Fruit fly (Drosophila melanogaster) whole organism, embryonic: ENCODE measurements around the gene mib2.

Experiments used
- Awh ChIP-seq: fragments of 200-800 bp; sonication (Bioruptor generic); IDR thresholded peaks from 2 replicates; pipeline ENCODE4, ENCODE4 v1.3.6; 2022; ENCODE audit warnings: missing biosample characterization, missing genetic modification characterization
- CG11504 ChIP-seq: fragments of 200-800 bp; sonication (Bioruptor generic); optimal IDR thresholded peaks from 3 replicates; lab custom pipeline; 2019; ENCODE audit warnings: missing biosample characterization, mild to moderate bottlenecking, missing genetic modification characterization, moderate library complexity
- CG17361 ChIP-seq: fragments of 200-800 bp; sonication (Bioruptor generic); IDR thresholded peaks from 3 replicates; pipeline ENCODE4 v1.3.6; 2022; ENCODE audit warnings: missing biosample characterization, missing genetic modification characterization
- CG2199 ChIP-seq: fragments of 200-800 bp; sonication (Bioruptor generic); IDR thresholded peaks from 3 replicates; pipeline ENCODE4 v1.3.6; 2022; ENCODE audit warnings: missing biosample characterization, missing genetic modification characterization
- CG2712 ChIP-seq: fragments of 200-800 bp; optimal IDR thresholded peaks from 3 replicates; lab custom pipeline; 2019; ENCODE audit warnings: missing biosample characterization, mild to moderate bottlenecking, missing genetic modification characterization, moderate library complexity
- CG31224 ChIP-seq: fragments of 200-800 bp; sonication (Bioruptor generic); IDR thresholded peaks from 2 replicates; pipeline ENCODE4 v1.3.6; 2022; ENCODE audit warnings: missing biosample characterization, missing genetic modification characterization
- CG33213 ChIP-seq: fragments of 200-800 bp; sonication (Bioruptor generic); optimal IDR thresholded peaks from 3 replicates; lab custom pipeline; 2016; ENCODE audit warnings: missing biosample characterization, missing genetic modification characterization
- CG4854 ChIP-seq: fragments of 200-800 bp; sonication (Bioruptor generic); optimal IDR thresholded peaks from 2 replicates; lab custom pipeline; 2016; ENCODE audit warnings: missing biosample characterization, missing genetic modification characterization, inconsistent platforms
- CG7357 ChIP-seq: fragments of 200-800 bp; sonication (Bioruptor generic); IDR thresholded peaks from 3 replicates; pipeline ENCODE4 v1.3.6; 2022; ENCODE audit warnings: missing biosample characterization, missing genetic modification characterization
- CG7372 ChIP-seq: fragments of 200-800 bp; sonication (Bioruptor generic); IDR thresholded peaks from 2 replicates; pipeline ENCODE4 v1.3.6; 2022; ENCODE audit warnings: missing biosample characterization, missing genetic modification characterization
- CG7745 ChIP-seq: fragments of 200-800 bp; sonication (Bioruptor generic); optimal IDR thresholded peaks from 2 replicates; lab custom pipeline; 2018; ENCODE audit warnings: missing biosample characterization, mild to moderate bottlenecking, missing genetic modification characterization, moderate library complexity
- CoRest ChIP-seq: fragments of 200-800 bp; sonication (Bioruptor generic); optimal IDR thresholded peaks from 3 replicates; lab custom pipeline; 2018; ENCODE audit warnings: missing biosample characterization, mild to moderate bottlenecking, missing genetic modification characterization, moderate library complexity
- Dip3 ChIP-seq: fragments of 200-800 bp; sonication (Bioruptor generic); optimal IDR thresholded peaks from 3 replicates; lab custom pipeline; 2016; ENCODE audit warnings: missing biosample characterization, missing genetic modification characterization
- Dll ChIP-seq: fragments of 200-800 bp; sonication (Bioruptor generic); IDR thresholded peaks from 4 replicates; pipeline ENCODE4 v1.3.6; 2022; ENCODE audit warnings: missing biosample characterization, missing genetic modification characterization; ENCODE audit not compliant: partially characterized antibody
- Drgx ChIP-seq: fragments of 200-800 bp; sonication (Bioruptor generic); IDR thresholded peaks from 2 replicates; pipeline ENCODE4 v1.3.6; 2022; ENCODE audit warnings: missing biosample characterization, missing genetic modification characterization
- E2f2 ChIP-seq: fragments of 200-800 bp; sonication (Bioruptor generic); IDR thresholded peaks from 2 replicates; pipeline ENCODE4 v1.3.6; 2022; ENCODE audit warnings: missing biosample characterization, missing genetic modification characterization
- Eip74EF ChIP-seq, 2 experiments: fragments of 200-800 bp in 1 of 2; fragments of >200 bp in 1 of 2; sonication (Bioruptor generic) in 1 of 2; optimal IDR thresholded peaks; 2 replicates each; lab custom pipeline; 2017 to 2019; ENCODE audit warnings: missing biosample characterization in 2 of 2, missing genetic modification characterization in 2 of 2, mild to moderate bottlenecking in 1 of 2, moderate library complexity in 1 of 2
- Ets65A ChIP-seq: fragments of 200-800 bp; sonication (Bioruptor generic); peaks from one replicate; lab custom pipeline; 2016; ENCODE audit warnings: missing biosample characterization, missing genetic modification characterization
- Gsc ChIP-seq: fragments of 200-800 bp; sonication (Bioruptor generic); IDR thresholded peaks from 2 replicates; pipeline ENCODE4 v1.3.6; 2022; ENCODE audit warnings: missing biosample characterization, missing genetic modification characterization
- HLH54F ChIP-seq: fragments of 200-800 bp; sonication (Bioruptor generic); optimal IDR thresholded peaks from 3 replicates; lab custom pipeline; 2016; ENCODE audit warnings: missing biosample characterization, missing genetic modification characterization
- Hand ChIP-seq: fragments of 200-800 bp; sonication (Bioruptor generic); optimal IDR thresholded peaks from 2 replicates; lab custom pipeline; 2017; ENCODE audit warnings: mild to moderate bottlenecking, missing biosample characterization, missing genetic modification reagents, missing genetic modification characterization
- Hmr ChIP-seq: fragments of 200-800 bp; sonication (Bioruptor generic); optimal IDR thresholded peaks from 3 replicates; lab custom pipeline; 2017; ENCODE audit warnings: mild to moderate bottlenecking, missing biosample characterization, missing genetic modification reagents, missing genetic modification characterization
- Lpt ChIP-seq: fragments of >200 bp; optimal IDR thresholded peaks from 2 replicates; lab custom pipeline; 2018; ENCODE audit warnings: missing biosample characterization, missing genetic modification characterization
- MBD-R2 ChIP-seq: fragments of 200-800 bp; sonication (Bioruptor generic); IDR thresholded peaks from 2 replicates; pipeline ENCODE4 v1.3.6; 2022; ENCODE audit warnings: missing biosample characterization, missing genetic modification characterization
- Ptx1 ChIP-seq: fragments of 200-800 bp; sonication (Bioruptor generic); IDR thresholded peaks from 2 replicates; pipeline ENCODE4 v1.3.6; 2022; ENCODE audit warnings: missing biosample characterization, missing genetic modification characterization
- Side ChIP-seq: fragments of 200-800 bp; sonication (Bioruptor generic); optimal IDR thresholded peaks from 2 replicates; lab custom pipeline; 2016; ENCODE audit warnings: missing biosample characterization, missing genetic modification characterization
- Xbp1 ChIP-seq: fragments of 200-800 bp; sonication (Bioruptor generic); optimal IDR thresholded peaks from 3 replicates; lab custom pipeline; 2016; ENCODE audit warnings: missing biosample characterization, mild to moderate bottlenecking, missing genetic modification characterization
- YL-1 ChIP-seq: fragments of 200-800 bp; sonication (Bioruptor generic); optimal IDR thresholded peaks from 3 replicates; lab custom pipeline; 2017; ENCODE audit warnings: missing biosample characterization, mild to moderate bottlenecking, missing genetic modification characterization
- abd-A ChIP-seq: fragments of 200-800 bp; sonication (Bioruptor generic); optimal IDR thresholded peaks from 3 replicates; lab custom pipeline; 2019; ENCODE audit warnings: missing biosample characterization, mild to moderate bottlenecking, missing genetic modification characterization, moderate library complexity
- dimm ChIP-seq: fragments of 200-800 bp; sonication (Bioruptor generic); IDR thresholded peaks from 2 replicates; pipeline ENCODE4 v1.3.6; 2022; ENCODE audit warnings: missing biosample characterization, missing genetic modification characterization
- dm ChIP-seq: fragments of 200-800 bp; sonication (Bioruptor generic); optimal IDR thresholded peaks from 3 replicates; lab custom pipeline; 2016; ENCODE audit warnings: missing biosample characterization, missing genetic modification characterization
- dmrt11E ChIP-seq: fragments of 200-800 bp; sonication (Bioruptor generic); optimal IDR thresholded peaks from 3 replicates; lab custom pipeline; 2018; ENCODE audit warnings: missing biosample characterization, mild to moderate bottlenecking, missing genetic modification characterization, moderate library complexity
- esg ChIP-seq: fragments of 200-800 bp; sonication (Bioruptor generic); conservative IDR thresholded peaks from 2 replicates; pipeline ENCODE4 v1.3.6; 2022; ENCODE audit warnings: missing biosample characterization, missing genetic modification characterization
- fd3F ChIP-seq: fragments of 200-800 bp; sonication (Bioruptor generic); optimal IDR thresholded peaks from 2 replicates; lab custom pipeline; 2018; ENCODE audit warnings: missing biosample characterization, mild to moderate bottlenecking, missing genetic modification characterization, moderate library complexity
- insv ChIP-seq, 2 experiments: fragments of 200-800 bp; sonication (Bioruptor generic); optimal IDR thresholded peaks; 3 replicates each; lab custom pipeline; 2016 to 2018; ENCODE audit warnings: missing biosample characterization in 2 of 2, missing genetic modification characterization in 2 of 2
- lab ChIP-seq: fragments of 200-800 bp; sonication (Bioruptor generic); optimal IDR thresholded peaks from 3 replicates; lab custom pipeline; 2017; ENCODE audit warnings: missing biosample characterization, missing genetic modification characterization, mild to moderate bottlenecking, moderate library complexity, missing genetic modification reagents
- mld ChIP-seq: fragments of 200-800 bp; sonication (Bioruptor generic); IDR thresholded peaks from 3 replicates; pipeline ENCODE4 v1.3.6; 2022; ENCODE audit warnings: missing biosample characterization, missing genetic modification characterization; ENCODE audit not compliant: partially characterized antibody
- nau ChIP-seq: fragments of 200-800 bp; sonication (Bioruptor generic); optimal IDR thresholded peaks from 3 replicates; lab custom pipeline; 2017; ENCODE audit warnings: missing biosample characterization, mild to moderate bottlenecking, missing genetic modification characterization, missing genetic modification reagents
- nerfin-2 ChIP-seq: fragments of 200-800 bp; sonication (Bioruptor generic); IDR thresholded peaks from 2 replicates; pipeline ENCODE4 v1.3.6; 2022; ENCODE audit warnings: missing biosample characterization, missing genetic modification characterization; ENCODE audit not compliant: partially characterized antibody
- peb ChIP-seq: fragments of 200-800 bp; sonication (Bioruptor generic); IDR thresholded peaks from 2 replicates; pipeline ENCODE4 v1.3.6; 2022; ENCODE audit warnings: missing biosample characterization, missing genetic modification characterization
- pho ChIP-seq: fragments of 200-800 bp; sonication (Bioruptor generic); optimal IDR thresholded peaks from 2 replicates; lab custom pipeline; 2016; ENCODE audit warnings: missing biosample characterization, missing genetic modification characterization
- rib ChIP-seq: fragments of 200-800 bp; sonication (Bioruptor generic); IDR thresholded peaks from 2 replicates; pipeline ENCODE4 v1.3.6; 2022; ENCODE audit warnings: missing biosample characterization, missing genetic modification characterization
- row ChIP-seq: fragments of 200-800 bp; sonication (Bioruptor generic); IDR thresholded peaks from 3 replicates; pipeline ENCODE4 v1.3.6; 2022; ENCODE audit warnings: missing biosample characterization, missing genetic modification characterization
- sens ChIP-seq: fragments of 200-800 bp; sonication (Bioruptor generic); peaks from one replicate; lab custom pipeline; 2016; ENCODE audit warnings: missing biosample characterization, missing genetic modification characterization
- seq ChIP-seq: fragments of 200-800 bp; sonication (Bioruptor generic); IDR thresholded peaks from 2 replicates; pipeline ENCODE4 v1.3.6; 2022; ENCODE audit warnings: missing biosample characterization, missing genetic modification characterization
- slbo ChIP-seq: fragments of 200-800 bp; sonication (Bioruptor generic); IDR thresholded peaks from 2 replicates; pipeline ENCODE4 v1.3.6; 2022; ENCODE audit warnings: missing biosample characterization, missing genetic modification characterization
- stwl ChIP-seq: fragments of 200-800 bp; sonication (Bioruptor generic); optimal IDR thresholded peaks from 3 replicates; lab custom pipeline; 2018; ENCODE audit warnings: missing biosample characterization, mild to moderate bottlenecking, missing genetic modification characterization, moderate library complexity
- tgo ChIP-seq: fragments of 200-800 bp; sonication (Bioruptor generic); IDR thresholded peaks from 3 replicates; pipeline ENCODE4 v1.3.6; 2022; ENCODE audit warnings: missing biosample characterization, missing genetic modification characterization
- trh ChIP-seq: fragments of 200-800 bp; sonication (Bioruptor generic); optimal IDR thresholded peaks from 2 replicates; lab custom pipeline; 2016; ENCODE audit warnings: missing biosample characterization, missing genetic modification characterization
- z ChIP-seq: fragments of 200-800 bp; sonication (Bioruptor generic); IDR thresholded peaks from 3 replicates; pipeline ENCODE4 v1.3.6; 2022; ENCODE audit warnings: missing biosample characterization, missing genetic modification characterization

Gene mib2

DNA sequence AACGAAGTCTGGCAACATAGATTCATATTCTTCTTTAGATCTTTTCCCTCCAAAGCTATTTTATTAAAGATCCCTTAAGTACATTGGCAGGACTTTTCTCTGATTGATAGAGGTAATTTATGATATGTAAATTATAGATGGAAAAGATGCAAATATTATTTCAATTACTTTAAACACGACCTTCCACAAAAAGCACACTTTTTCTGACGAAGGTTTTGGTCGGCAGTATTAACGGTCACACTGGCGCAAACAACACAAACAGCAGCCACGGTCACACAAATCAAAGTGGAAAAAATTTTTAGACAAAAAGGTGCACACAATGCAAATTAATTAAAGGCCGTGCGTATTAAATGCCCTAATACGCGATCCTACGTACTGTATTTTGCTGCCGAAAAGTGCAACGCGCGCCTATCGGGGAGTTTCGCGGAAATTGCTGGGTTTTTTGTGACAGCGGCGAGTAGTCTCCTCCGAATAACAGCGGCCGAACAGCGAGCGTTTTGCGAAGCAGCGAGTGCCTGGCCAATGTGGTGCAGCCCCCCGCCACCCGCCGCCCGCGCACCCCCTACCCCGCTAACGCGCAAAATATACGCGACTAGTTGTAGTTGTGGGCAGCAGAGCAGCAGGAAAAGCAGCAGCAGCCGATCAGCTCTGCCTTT lies 19.7 kb downstream of the mib2 start, which contains the start of gene CG10492 (continued):
- TF ChIP-seq fd3F (GFP tag; lab: Kevin White, UChicago), result no peak
- TF ChIP-seq lab (GFP tag; lab: Kevin White, UChicago), result no peak
- TF ChIP-seq CoRest (tag; lab: Kevin White, UChicago), result peak; percentile 42
- TF ChIP-seq CG4854 (GFP tag; lab: Kevin White, UChicago), result no peak
- no peak for TF ChIP-seq Lpt
- no peak for TF ChIP-seq CG7372
- TF ChIP-seq Ptx1 (GFP tag; lab: Robert Waterston, UW), result no peak
- no peak for TF ChIP-seq slbo (GFP tag; lab: Robert Waterston, UW)
- TF ChIP-seq Drgx (GFP tag; lab: Robert Waterston, UW), result no peak
- peak; percentile 26 for TF ChIP-seq CG11504 (tag; lab: Kevin White, UChicago)
- TF ChIP-seq seq (GFP tag; lab: Robert Waterston, UW), result no peak
- no peak for TF ChIP-seq nau (GFP tag; lab: Kevin White, UChicago)
- TF ChIP-seq nerfin-2 (GFP tag; lab: Robert Waterston, UW), result no peak
- 0 out of 3 replicates have a peak, but pooled peaks have one; percentile 15 for TF ChIP-seq CG2199 (GFP tag; lab: Robert Waterston, UW)
- TF ChIP-seq rib (GFP tag; lab: Robert Waterston, UW), result peak; percentile 69; the same call in 1 of the 2 replicates
- peak in 1 of 2 experiments; percentile 32 for TF ChIP-seq insv (GFP tag; optimal IDR thresholded peaks at IDR 0.05; lab: Kevin White, UChicago)
- peak; percentile 12 for TF ChIP-seq Dip3
- TF ChIP-seq Dll (GFP tag; lab: Robert Waterston, UW), result 0 out of 4 replicates have a peak, but pooled peaks have one; percentile 39
- no peak for TF ChIP-seq Xbp1 (GFP tag; lab: Kevin White, UChicago)
- TF ChIP-seq pho, result no peak
- no peak for TF ChIP-seq dimm
- TF ChIP-seq sens (GFP tag; lab: Kevin White, UChicago), result peak; percentile 29
- TF ChIP-seq esg (GFP tag; lab: Robert Waterston, UW), result no peak
- TF ChIP-seq z (GFP tag; lab: Robert Waterston, UW), result 0 out of 3 replicates have a peak, but pooled peaks have one; percentile 14
- no peak for TF ChIP-seq dmrt11E (tag; lab: Kevin White, UChicago)
- TF ChIP-seq trh, result no peak
- peak; percentile 19 for TF ChIP-seq Hmr (GFP tag; lab: Kevin White, UChicago)
- TF ChIP-seq E2f2 (GFP tag; lab: Robert Waterston, UW), result peak; percentile 94
- peak; percentile 51 for TF ChIP-seq stwl (tag; lab: Kevin White, UChicago)
- no peak for TF ChIP-seq CG7745 (tag; lab: Kevin White, UChicago)
- TF ChIP-seq Ets65A (GFP tag; lab: Kevin White, UChicago), result peak; percentile 80
- no peak for TF ChIP-seq mld
- peak; percentile 23; the same call in 1 of the 3 replicates for TF ChIP-seq CG17361 (GFP tag; lab: Robert Waterston, UW)
- TF ChIP-seq abd-A, result no peak
- TF ChIP-seq Awh (GFP tag; lab: Robert Waterston, UW), result no peak
- TF ChIP-seq row (GFP tag; lab: Robert Waterston, UW), result peak; percentile 34; the same call in 2 of the 3 replicates
- TF ChIP-seq Gsc (GFP tag; lab: Robert Waterston, UW), result no peak
- TF ChIP-seq Hand (GFP tag; lab: Kevin White, UChicago), result no peak
- TF ChIP-seq peb (GFP tag; lab: Robert Waterston, UW), result no peak
- TF ChIP-seq dm (GFP tag; lab: Kevin White, UChicago), result peak; percentile 60
- peak; percentile 79 for TF ChIP-seq YL-1
- TF ChIP-seq CG31224, result no peak
- TF ChIP-seq MBD-R2 (GFP tag; lab: Robert Waterston, UW), result peak; percentile 54
- no peak for TF ChIP-seq Side
- peak; percentile 24 for TF ChIP-seq CG2712 (tag; lab: Kevin White, UChicago)
- TF ChIP-seq tgo (GFP tag; lab: Robert Waterston, UW), result no peak
- TF ChIP-seq CG7357 (GFP tag; lab: Robert Waterston, UW), result no peak
- no peak for TF ChIP-seq Eip74EF (GFP tag; optimal IDR thresholded peaks at IDR 0.05; lab: Kevin White, UChicago)
- peak; percentile 35 for TF ChIP-seq CG33213
- no peak for TF ChIP-seq HLH54F (GFP tag; lab: Kevin White, UChicago)
